Worm (Caenorhabditis elegans): Measurements from ENCODE around the gene btb-7.

ce11 chrII:1695861-1696260, 17.2 kb upstream of the btb-7 start, which contains the start of gene F58E1.13:
- TF ChIP-seq ref-1 (GFP tag; conservative IDR thresholded peaks at IDR 0.05), result no peak
- no peak for TF ChIP-seq T22C8.4 (GFP tag; IDR thresholded peaks at IDR 0.05)
- TF ChIP-seq flt-1 (GFP tag; IDR thresholded peaks at IDR 0.05), result no peak
- TF ChIP-seq ztf-23 (GFP tag; IDR thresholded peaks at IDR 0.05), result no peak
- no peak for TF ChIP-seq tab-1 (GFP tag; IDR thresholded peaks at IDR 0.05)
- TF ChIP-seq cog-1 (tag; optimal IDR thresholded peaks at IDR 0.05), result no peak
- no peak for TF ChIP-seq med-1 (GFP tag; optimal IDR thresholded peaks at IDR 0.05; ENCODE audit: insufficient read depth)
- TF ChIP-seq klf-2 (GFP tag; conservative IDR thresholded peaks at IDR 0.05), result no peak

Data from whole organism, midembryonic.